Worm (Caenorhabditis elegans): Measurements from ENCODE around the gene F37C4.8.

F37C4.8 gene

ce11 chrIV:3832040-3832439 lies 49.0 kb downstream of the F37C4.8 start:
- TF ChIP-seq nhr-76 (tag; optimal IDR thresholded peaks at IDR 0.05) (no peak), zfp-2 (tag; optimal IDR thresholded peaks at IDR 0.05) (no peak), pqm-1 (tag; optimal IDR thresholded peaks at IDR 0.05) (no peak), vab-7 (GFP tag; IDR thresholded peaks at IDR 0.05) (no peak), daf-16 (GFP tag; optimal IDR thresholded peaks at IDR 0.05) (no peak), daf-16 (tag; optimal IDR thresholded peaks at IDR 0.05) (no peak), ctbp-1 (GFP tag; IDR thresholded peaks at IDR 0.05) (no peak), T20F7.1 (GFP tag; optimal IDR thresholded peaks at IDR 0.05) (no peak), zip-11 (GFP tag; IDR thresholded peaks at IDR 0.05) (no peak)

Data from whole organism, L4 larva.